Fruit fly (Drosophila melanogaster) whole organism, prepupa: ENCODE measurements around the gene CG43935.

Source experiments
- Blimp-1 ChIP-seq: fragments of 200-800 bp; sonication (Bioruptor generic); optimal IDR thresholded peaks from 3 replicates; lab custom pipeline; 2017; ENCODE audit warnings: missing biosample characterization, missing genetic modification characterization, mild to moderate bottlenecking, moderate library complexity, missing genetic modification reagents
- CG10669 ChIP-seq: fragments of 200-800 bp; sonication (Bioruptor generic); optimal IDR thresholded peaks from 3 replicates; lab custom pipeline; 2018; ENCODE audit warnings: missing biosample characterization, mild to moderate bottlenecking, missing genetic modification characterization, moderate library complexity
- CG11762 ChIP-seq: fragments of 200-800 bp; sonication (Bioruptor generic); optimal IDR thresholded peaks from 3 replicates; lab custom pipeline; 2016; ENCODE audit warnings: missing biosample characterization, missing genetic modification characterization; ENCODE audit not compliant: insufficient read depth
- CG15336 ChIP-seq: fragments of 200-800 bp; sonication (Bioruptor generic); IDR thresholded peaks from 2 replicates; pipeline ENCODE4 v1.3.6; 2022; ENCODE audit warnings: missing biosample characterization, missing genetic modification characterization
- CG1621 ChIP-seq: fragments of 200-800 bp; sonication (Bioruptor generic); optimal IDR thresholded peaks from 3 replicates; lab custom pipeline; 2018; ENCODE audit warnings: missing biosample characterization, mild to moderate bottlenecking, missing genetic modification characterization
- CG16779 ChIP-seq: fragments of 200-800 bp; sonication (Bioruptor generic); optimal IDR thresholded peaks from 3 replicates; lab custom pipeline; 2017; ENCODE audit warnings: missing biosample characterization, mild to moderate bottlenecking, missing genetic modification characterization
- CG3032 ChIP-seq: fragments of 200-800 bp; optimal IDR thresholded peaks from 2 replicates; lab custom pipeline; 2019; ENCODE audit warnings: missing biosample characterization, mild to moderate bottlenecking, missing genetic modification characterization, moderate library complexity
- CG32006 ChIP-seq: fragments of 200-800 bp; sonication (Bioruptor generic); optimal IDR thresholded peaks from 3 replicates; lab custom pipeline; 2017; ENCODE audit warnings: missing biosample characterization, mild to moderate bottlenecking, missing genetic modification characterization
- CG34406 ChIP-seq: fragments of 200-800 bp; sonication (Bioruptor generic); optimal IDR thresholded peaks from 3 replicates; lab custom pipeline; 2016; ENCODE audit warnings: missing biosample characterization, missing genetic modification characterization
- CG4318 ChIP-seq: fragments of 200-800 bp; sonication (Bioruptor generic); optimal IDR thresholded peaks from 3 replicates; lab custom pipeline; 2017; ENCODE audit warnings: missing biosample characterization, mild to moderate bottlenecking, missing genetic modification characterization
- CG6163 ChIP-seq: fragments of 200-800 bp; sonication (Bioruptor generic); IDR thresholded peaks from 3 replicates; pipeline ENCODE4 v1.3.6; 2022; ENCODE audit warnings: missing biosample characterization, missing genetic modification characterization
- CG6276 ChIP-seq: fragments of 200-800 bp; sonication (Bioruptor generic); optimal IDR thresholded peaks from 2 replicates; lab custom pipeline; 2017; ENCODE audit warnings: missing biosample characterization, mild to moderate bottlenecking, missing genetic modification characterization
- CG6792 ChIP-seq: fragments of 200-800 bp; sonication (Bioruptor generic); optimal IDR thresholded peaks from 3 replicates; lab custom pipeline; 2016; ENCODE audit warnings: missing biosample characterization, missing genetic modification characterization
- CG6808 ChIP-seq: fragments of 200-800 bp; sonication (Bioruptor generic); optimal IDR thresholded peaks from 3 replicates; lab custom pipeline; 2017; ENCODE audit warnings: missing biosample characterization, missing genetic modification characterization, mild to moderate bottlenecking, moderate library complexity, missing genetic modification reagents
- CG6854 ChIP-seq: fragments of 200-800 bp; sonication (Bioruptor generic); optimal IDR thresholded peaks from 2 replicates; lab custom pipeline; 2017; ENCODE audit warnings: missing biosample characterization, mild to moderate bottlenecking, missing genetic modification characterization
- CG7368 ChIP-seq: fragments of 200-800 bp; sonication (Bioruptor generic); optimal IDR thresholded peaks from 3 replicates; lab custom pipeline; 2016; ENCODE audit warnings: missing biosample characterization, missing genetic modification characterization
- CG8319 ChIP-seq: fragments of 200-800 bp; sonication (Bioruptor generic); optimal IDR thresholded peaks from 3 replicates; lab custom pipeline; 2016; ENCODE audit warnings: missing biosample characterization, missing genetic modification characterization
- CG8632 ChIP-seq: fragments of 200-800 bp; sonication (Bioruptor generic); optimal IDR thresholded peaks from 3 replicates; lab custom pipeline; 2016; ENCODE audit warnings: missing biosample characterization, missing genetic modification characterization
- CG9139 ChIP-seq: fragments of 200-800 bp; sonication (Bioruptor generic); optimal IDR thresholded peaks from 3 replicates; lab custom pipeline; 2017; ENCODE audit warnings: missing biosample characterization, mild to moderate bottlenecking, missing genetic modification characterization
- Eip78C ChIP-seq: fragments of 200-800 bp; sonication (Bioruptor generic); peaks from one replicate; lab custom pipeline; 2016; ENCODE audit warnings: missing biosample characterization, missing genetic modification characterization
- Ets21C ChIP-seq: fragments of 200-800 bp; sonication (Bioruptor generic); optimal IDR thresholded peaks from 3 replicates; lab custom pipeline; 2016; ENCODE audit warnings: missing biosample characterization, missing genetic modification characterization
- Ets96B ChIP-seq: fragments of 200-800 bp; optimal IDR thresholded peaks from 2 replicates; lab custom pipeline; 2019; ENCODE audit warnings: missing biosample characterization, mild to moderate bottlenecking, missing genetic modification characterization, moderate library complexity
- Lpt ChIP-seq: fragments of 200-800 bp; sonication (Bioruptor generic); optimal IDR thresholded peaks from 3 replicates; lab custom pipeline; 2016; ENCODE audit warnings: missing biosample characterization, missing genetic modification characterization
- Met ChIP-seq: fragments of 200-800 bp; sonication (Bioruptor generic); optimal IDR thresholded peaks from 3 replicates; lab custom pipeline; 2016; ENCODE audit warnings: missing biosample characterization, missing genetic modification characterization
- Smox ChIP-seq: fragments of 200-800 bp; sonication (Bioruptor generic); optimal IDR thresholded peaks from 3 replicates; lab custom pipeline; 2016; ENCODE audit warnings: missing biosample characterization, missing genetic modification characterization
- cyc ChIP-seq: fragments of 200-800 bp; sonication (Bioruptor generic); optimal IDR thresholded peaks from 3 replicates; lab custom pipeline; 2016; ENCODE audit warnings: missing biosample characterization, missing genetic modification characterization
- dsx ChIP-seq: fragments of 200-800 bp; optimal IDR thresholded peaks from 3 replicates; lab custom pipeline; 2019; ENCODE audit warnings: missing biosample characterization, mild to moderate bottlenecking, missing genetic modification characterization, moderate library complexity; ENCODE audit not compliant: poor library complexity, severe bottlenecking
- eg ChIP-seq: fragments of 200-800 bp; sonication (Bioruptor generic); IDR thresholded peaks from 3 replicates; pipeline ENCODE4 v1.3.6; 2022; ENCODE audit warnings: missing biosample characterization, missing genetic modification characterization
- esn ChIP-seq: fragments of 200-800 bp; sonication (Bioruptor generic); optimal IDR thresholded peaks from 2 replicates; lab custom pipeline; 2016; ENCODE audit warnings: missing biosample characterization, mild to moderate bottlenecking, missing genetic modification characterization, moderate library complexity
- fd85E ChIP-seq: fragments of 200-800 bp; sonication (Bioruptor generic); optimal IDR thresholded peaks from 3 replicates; lab custom pipeline; 2016; ENCODE audit warnings: missing biosample characterization, missing genetic modification characterization
- fkh ChIP-seq: fragments of 200-800 bp; sonication (Bioruptor generic); optimal IDR thresholded peaks from 3 replicates; lab custom pipeline; 2017; ENCODE audit warnings: missing biosample characterization, mild to moderate bottlenecking, missing genetic modification characterization, moderate library complexity
- lz ChIP-seq: fragments of 200-800 bp; sonication (Bioruptor generic); optimal IDR thresholded peaks from 3 replicates; lab custom pipeline; 2016; ENCODE audit warnings: missing biosample characterization, missing genetic modification characterization
- spab ChIP-seq: fragments of 200-800 bp; sonication (Bioruptor generic); optimal IDR thresholded peaks from 2 replicates; lab custom pipeline; 2017; ENCODE audit warnings: missing biosample characterization, mild to moderate bottlenecking, missing genetic modification characterization, missing genetic modification reagents
- ss ChIP-seq, 2 experiments: fragments of 200-800 bp; sonication (Bioruptor generic); optimal IDR thresholded peaks; 2 replicates in 1 of 2; 3 replicates in 1 of 2; lab custom pipeline; 2017 to 2018; ENCODE audit warnings: mild to moderate bottlenecking in 2 of 2, missing biosample characterization in 2 of 2, missing genetic modification characterization in 2 of 2, moderate library complexity in 1 of 2
- svp ChIP-seq: fragments of 200-800 bp; sonication (Bioruptor generic); peaks from one replicate; lab custom pipeline; 2016; ENCODE audit warnings: missing biosample characterization, missing genetic modification characterization
- topi ChIP-seq: fragments of 200-800 bp; sonication (Bioruptor generic); optimal IDR thresholded peaks from 3 replicates; lab custom pipeline; 2016; ENCODE audit warnings: missing biosample characterization, missing genetic modification characterization
- vri ChIP-seq: fragments of 200-800 bp; sonication (Bioruptor generic); optimal IDR thresholded peaks from 3 replicates; lab custom pipeline; 2016; ENCODE audit warnings: missing biosample characterization, mild to moderate bottlenecking, missing genetic modification characterization

CG43935 gene

dm6 chr3R:27040044-27040443 is 25.2 kb upstream of the CG43935 start:
- TF ChIP-seq CG11762 (no peak), Eip78C (peak; percentile 8), vri (GFP tag; lab: Kevin White, UChicago) (no peak), eg (GFP tag; lab: Robert Waterston, UW) (no peak), Lpt (GFP tag; lab: Kevin White, UChicago) (no peak), CG16779 (no peak), cyc (GFP tag; lab: Kevin White, UChicago) (no peak), CG10669 (GFP tag; lab: Kevin White, UChicago) (no peak), ss (GFP tag; optimal IDR thresholded peaks at IDR 0.05; lab: Kevin White, UChicago) (peak in 1 of 2 experiments; percentile 93), Ets96B (tag; lab: Kevin White, UChicago) (no peak), esn (GFP tag; lab: Kevin White, UChicago) (no peak)
- TF ChIP-seq, all 60 proteins: peak for 2

dm6 chr3R:27048561-27049270 is 16.5 kb upstream of the CG43935 start, which contains the start of gene TwdlT:
TSS of gene TwdlT (plus strand) at chr3R:27049220.
- TF ChIP-seq svp (peak; percentile 15), CG6792 (no peak), lz (GFP tag; lab: Kevin White, UChicago) (no peak), fd85E (GFP tag; lab: Kevin White, UChicago) (no peak), topi (GFP tag; lab: Kevin White, UChicago) (no peak), CG32006 (no peak), Blimp-1 (GFP tag; lab: Kevin White, UChicago) (peak; percentile 95), CG6163 (no peak), Smox (no peak), esn (GFP tag; lab: Kevin White, UChicago) (no peak), CG6808 (GFP tag; lab: Kevin White, UChicago) (no peak), CG15336 (GFP tag; lab: Robert Waterston, UW) (no peak)

- no peak for TF ChIP-seq CG34406 (GFP tag; lab: Kevin White, UChicago)
- TF ChIP-seq CG6276 (GFP tag; lab: Kevin White, UChicago), result no peak
- no peak for TF ChIP-seq CG6808 (GFP tag; lab: Kevin White, UChicago)
- no peak for TF ChIP-seq esn (GFP tag; lab: Kevin White, UChicago)
- no peak for TF ChIP-seq CG8319 (GFP tag; lab: Kevin White, UChicago)
- no peak for TF ChIP-seq dsx (GFP tag; lab: Kevin White, UChicago)
- TF ChIP-seq Eip78C, result no peak
- no peak for TF ChIP-seq CG4318
- no peak for TF ChIP-seq fkh
- no peak for TF ChIP-seq CG8632 (GFP tag; lab: Kevin White, UChicago)
- TF ChIP-seq CG6854 (GFP tag; lab: Kevin White, UChicago), result no peak
- TF ChIP-seq vri (GFP tag; lab: Kevin White, UChicago), result no peak
- no peak for TF ChIP-seq fd85E (GFP tag; lab: Kevin White, UChicago)
- TF ChIP-seq CG11762, result no peak
These were observed 15.7 kb upstream of the CG43935 start for dm6 chr3R:27049549-27049948.

- TF ChIP-seq svp (peak; percentile 86), Lpt (GFP tag; lab: Kevin White, UChicago) (no peak)
These were observed 9.1 kb upstream of the CG43935 start for dm6 chr3R:27056152-27056551.

dm6 chr3R:27061916-27062315 is 3.3 kb upstream of the CG43935 start, which contains the start of gene CG34292:
TSS of gene CG34292 (plus strand) at chr3R:27062216.
- no peak for TF ChIP-seq Met (GFP tag; lab: Kevin White, UChicago)
- no peak for TF ChIP-seq topi (GFP tag; lab: Kevin White, UChicago)
- no peak for TF ChIP-seq CG8319 (GFP tag; lab: Kevin White, UChicago)
- no peak for TF ChIP-seq Lpt (GFP tag; lab: Kevin White, UChicago)
- no peak for TF ChIP-seq CG7368
- no peak for TF ChIP-seq CG34406 (GFP tag; lab: Kevin White, UChicago)
- TF ChIP-seq CG9139 (GFP tag; lab: Kevin White, UChicago), result no peak
- TF ChIP-seq spab (GFP tag; lab: Kevin White, UChicago), result no peak
- no peak for TF ChIP-seq CG3032 (tag; lab: Kevin White, UChicago)
- no peak for TF ChIP-seq CG6854 (GFP tag; lab: Kevin White, UChicago)
- no peak for TF ChIP-seq Eip78C
- no peak for TF ChIP-seq CG6163
- TF ChIP-seq svp, result no peak
- no peak for TF ChIP-seq fd85E (GFP tag; lab: Kevin White, UChicago)
- no peak for TF ChIP-seq Ets21C (GFP tag; lab: Kevin White, UChicago)
- no peak for TF ChIP-seq lz (GFP tag; lab: Kevin White, UChicago)
- no peak for TF ChIP-seq CG1621 (tag; lab: Kevin White, UChicago)
